Worm (Caenorhabditis elegans): Measurements from ENCODE around the gene C34C12.2.

Gene C34C12.2

ce11 chrIII:3467013-3467412, 13.4 kb downstream of the C34C12.2 start:
- TF ChIP-seq nfyb-1 (GFP tag; IDR thresholded peaks at IDR 0.05): peak; percentile 73
- TF ChIP-seq pbrm-1 (GFP tag; IDR thresholded peaks at IDR 0.05): no peak

DNA sequence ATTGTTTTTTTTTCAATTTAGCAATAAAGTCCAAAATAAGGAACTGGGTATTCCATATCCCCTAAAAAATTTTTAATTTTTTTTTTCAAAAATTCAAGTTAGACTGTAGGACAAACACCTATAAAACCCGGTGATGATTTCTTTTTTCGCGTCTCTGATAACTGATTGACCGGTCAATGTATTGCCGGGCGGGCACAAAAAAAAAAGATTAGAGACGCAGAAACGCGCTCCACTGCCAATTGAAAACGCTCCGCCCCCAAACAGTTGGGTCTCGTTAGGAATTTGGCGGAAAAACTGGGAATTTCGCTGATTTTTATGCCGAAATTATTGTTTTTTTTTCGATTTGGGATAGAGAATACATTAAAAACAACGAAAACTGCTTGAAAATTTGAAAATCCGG, 14.8 kb downstream of the C34C12.2 start:
- TF ChIP-seq efl-1 (GFP tag; optimal IDR thresholded peaks at IDR 0.05) (no peak), cebp-1 (GFP tag; IDR thresholded peaks at IDR 0.05) (no peak), cebp-1 (tag; optimal IDR thresholded peaks at IDR 0.05) (peak; percentile 13), ztf-25 (GFP tag; IDR thresholded peaks at IDR 0.05) (no peak), hmg-1.2 (GFP tag; IDR thresholded peaks at IDR 0.05) (no peak), hrde-1 (tag; optimal IDR thresholded peaks at IDR 0.05; ENCODE audit: borderline replicate concordance) (no peak), attf-5 (GFP tag; optimal IDR thresholded peaks at IDR 0.05) (no peak), ceh-79 (tag; optimal IDR thresholded peaks at IDR 0.05) (no peak), mel-28 (tag; optimal IDR thresholded peaks at IDR 0.05; ENCODE audit: borderline replicate concordance) (no peak), nhr-80 (tag; optimal IDR thresholded peaks at IDR 0.05) (peak; percentile 52), ceh-40 (GFP tag; IDR thresholded peaks at IDR 0.05) (no peak), unc-62 (GFP tag; optimal IDR thresholded peaks at IDR 0.05) (no peak), K12H6.12 (tag; optimal IDR thresholded peaks at IDR 0.05) (no peak)

- TF ChIP-seq ztf-3 (GFP tag; optimal IDR thresholded peaks at IDR 0.05): no peak
- no peak for TF ChIP-seq mcd-1 (GFP tag; IDR thresholded peaks at IDR 0.05)
- no peak for TF ChIP-seq cebp-1 (GFP tag; IDR thresholded peaks at IDR 0.05)
- TF ChIP-seq cebp-1 (tag; optimal IDR thresholded peaks at IDR 0.05): no peak
- no peak for TF ChIP-seq snpc-3.4 (tag; optimal IDR thresholded peaks at IDR 0.05)
- TF ChIP-seq B0261.1 (tag; optimal IDR thresholded peaks at IDR 0.05): no peak
- TF ChIP-seq lag-1 (GFP tag; IDR thresholded peaks at IDR 0.05): no peak
- TF ChIP-seq ZK185.1 (tag; optimal IDR thresholded peaks at IDR 0.05; ENCODE audit: poor library complexity, severe bottlenecking): no peak
- TF ChIP-seq ztf-18 (tag; optimal IDR thresholded peaks at IDR 0.05): no peak
- TF ChIP-seq dpff-1 (tag; optimal IDR thresholded peaks at IDR 0.05): no peak
- TF ChIP-seq attf-6 (GFP tag; IDR thresholded peaks at IDR 0.05): no peak
Observed at ce11 chrIII:3469646-3470045, 16.1 kb downstream of the C34C12.2 start, which contains the start of gene smim-14. Gene smim-14 (minus strand): TSS chrIII:3469746.

DNA sequence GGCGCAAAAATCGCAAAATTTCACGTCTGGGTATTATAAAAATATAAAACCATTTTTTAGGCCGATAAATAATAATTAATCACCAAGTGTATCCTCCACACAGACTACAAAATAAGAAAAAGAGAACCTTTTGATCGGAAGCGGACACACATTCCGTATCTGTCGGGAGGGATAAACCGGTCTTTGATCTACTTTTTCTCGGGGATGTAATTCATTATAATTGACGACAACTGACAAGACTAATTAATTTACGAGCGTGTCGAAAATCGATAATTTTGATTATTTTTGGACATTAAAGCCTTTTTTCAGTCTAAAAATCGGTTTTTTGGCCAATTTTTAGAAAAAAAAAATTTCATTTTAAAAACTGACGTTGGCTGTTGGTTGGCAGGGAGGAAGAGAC, 16.8 kb downstream of the C34C12.2 start:
- TF ChIP-seq K11D2.4 (GFP tag; IDR thresholded peaks at IDR 0.05) (no peak), rpc-1 (optimal IDR thresholded peaks at IDR 0.05) (no peak), rpc-1 (tag; optimal IDR thresholded peaks at IDR 0.05) (no peak), attf-3 (GFP tag; conservative IDR thresholded peaks at IDR 0.05) (no peak), chd-7 (tag; optimal IDR thresholded peaks at IDR 0.05) (no peak), nhr-27 (tag; optimal IDR thresholded peaks at IDR 0.05) (no peak), Y79H2A.3 (GFP tag; conservative IDR thresholded peaks at IDR 0.05) (no peak), ceh-27 (GFP tag; optimal IDR thresholded peaks at IDR 0.05) (no peak), Y53G8AR.9 (GFP tag; conservative IDR thresholded peaks at IDR 0.05) (no peak), hmg-1.2 (GFP tag; IDR thresholded peaks at IDR 0.05) (no peak), hsf-1 (GFP tag; IDR thresholded peaks at IDR 0.05) (no peak), repo-1 (tag; optimal IDR thresholded peaks at IDR 0.05) (no peak), akir-1 (GFP tag; optimal IDR thresholded peaks at IDR 0.05) (no peak), snpc-1.1 (tag; optimal IDR thresholded peaks at IDR 0.05; ENCODE audit: insufficient read depth) (no peak), hmg-20 (GFP tag; IDR thresholded peaks at IDR 0.05) (no peak), F57A8.1 (GFP tag; optimal IDR thresholded peaks at IDR 0.05) (no peak), ceh-91 (GFP tag; IDR thresholded peaks at IDR 0.05) (no peak), F49E8.2 (tag; optimal IDR thresholded peaks at IDR 0.05; ENCODE audit: insufficient read depth) (no peak), bed-1 (GFP tag; IDR thresholded peaks at IDR 0.05) (no peak), gei-17 (GFP tag; optimal IDR thresholded peaks at IDR 0.05) (no peak)

Data from whole organism, young adult.